Fruit fly (Drosophila melanogaster): Measurements from ENCODE around the gene Npl4.

Gene Npl4

dm6 chr3R:25646882-25647518, 22.5 kb upstream of the Npl4 start (continued):
- TF ChIP-seq usp (GFP tag; optimal IDR thresholded peaks at IDR 0.05): no peak
- TF ChIP-seq Awh (GFP tag; IDR thresholded peaks at IDR 0.05): peak; percentile 63; the same call in 1 of the 2 replicates
- peak; percentile 77 for TF ChIP-seq CG4854 (GFP tag; optimal IDR thresholded peaks at IDR 0.05)
- peak; percentile 97 for TF ChIP-seq Antp (GFP tag; optimal IDR thresholded peaks at IDR 0.05)
- peak; percentile 88 for TF ChIP-seq CG15269 (tag; optimal IDR thresholded peaks at IDR 0.05)
- TF ChIP-seq Hmx (GFP tag; optimal IDR thresholded peaks at IDR 0.05): peak; percentile 89
- TF ChIP-seq CG8281 (tag; optimal IDR thresholded peaks at IDR 0.05): peak; percentile 72
- TF ChIP-seq gcm2 (GFP tag; optimal IDR thresholded peaks at IDR 0.05): peak; percentile 84
- TF ChIP-seq corto (GFP tag; optimal IDR thresholded peaks at IDR 0.05): no peak
- TF ChIP-seq CG9215 (GFP tag; IDR thresholded peaks at IDR 0.05): peak; percentile 94
- peak; percentile 88 for TF ChIP-seq nau (GFP tag; optimal IDR thresholded peaks at IDR 0.05)
- TF ChIP-seq CG2120 (GFP tag; optimal IDR thresholded peaks at IDR 0.05): peak; percentile 97
- peak; percentile 76 for TF ChIP-seq ro (GFP tag; IDR thresholded peaks at IDR 0.05)
- 0 out of 3 replicates have a peak, but pooled peaks have one; percentile 66 for TF ChIP-seq zen2 (GFP tag; IDR thresholded peaks at IDR 0.05; ENCODE audit: partially characterized antibody)
- peak; percentile 97 for TF ChIP-seq BEAF-32 (GFP tag; optimal IDR thresholded peaks at IDR 0.05)
- peak; percentile 79 for TF ChIP-seq gt (GFP tag; IDR thresholded peaks at IDR 0.05)
- TF ChIP-seq phol (tag; optimal IDR thresholded peaks at IDR 0.05): peak; percentile 95
- peak; percentile 50; the same call in 1 of the 2 replicates for TF ChIP-seq GATAe (GFP tag; conservative IDR thresholded peaks at IDR 0.05)
- TF ChIP-seq z (GFP tag; IDR thresholded peaks at IDR 0.05): 0 out of 3 replicates have a peak, but pooled peaks have one; percentile 37
- peak; percentile 83 for TF ChIP-seq CG4617 (GFP tag; optimal IDR thresholded peaks at IDR 0.05; ENCODE audit: borderline replicate concordance)
- peak; percentile 83 for TF ChIP-seq CG32767 (GFP tag; IDR thresholded peaks at IDR 0.05)
- TF ChIP-seq hb (GFP tag; IDR thresholded peaks at IDR 0.05; ENCODE audit: partially characterized antibody): peak; percentile 86
- TF ChIP-seq Lim3 (GFP tag; IDR thresholded peaks at IDR 0.05): peak; percentile 73
- peak; percentile 91 for TF ChIP-seq CG14014 (GFP tag; IDR thresholded peaks at IDR 0.05)
- TF ChIP-seq Oaz (GFP tag; IDR thresholded peaks at IDR 0.05): peak; percentile 82; the same call in 1 of the 2 replicates
- peak; percentile 86 for TF ChIP-seq wdn (GFP tag; IDR thresholded peaks at IDR 0.05)
- peak; percentile 81 for TF ChIP-seq CG3838 (GFP tag; optimal IDR thresholded peaks at IDR 0.05)
- peak; percentile 68; the same call in 1 of the 3 replicates for TF ChIP-seq CG6791 (GFP tag; IDR thresholded peaks at IDR 0.05; ENCODE audit: partially characterized antibody)
- TF ChIP-seq CG15479 (GFP tag; optimal IDR thresholded peaks at IDR 0.05): peak; percentile 80
- peak; percentile 80 for TF ChIP-seq CG1832 (GFP tag; optimal IDR thresholded peaks at IDR 0.05)
- TF ChIP-seq dan (GFP tag; IDR thresholded peaks at IDR 0.05): peak; percentile 64; the same call in 1 of the 2 replicates
- TF ChIP-seq CG10274 (GFP tag; optimal IDR thresholded peaks at IDR 0.05): peak; percentile 82
- peak; percentile 72 for TF ChIP-seq ab (GFP tag; optimal IDR thresholded peaks at IDR 0.05)
- peak; percentile 94 for TF ChIP-seq trem (tag; optimal IDR thresholded peaks at IDR 0.05)
- peak; percentile 85 for TF ChIP-seq Xrp1 (GFP tag; IDR thresholded peaks at IDR 0.05)
- peak; percentile 81 for TF ChIP-seq Sox100B (GFP tag; optimal IDR thresholded peaks at IDR 0.05)
- TF ChIP-seq E2f1 (GFP tag; IDR thresholded peaks at IDR 0.05): peak; percentile 85
- no peak for TF ChIP-seq Dfd (GFP tag; optimal IDR thresholded peaks at IDR 0.05)
- peak; percentile 91 for TF ChIP-seq CG11085 (GFP tag; IDR thresholded peaks at IDR 0.05)
- peak; percentile 90 for TF ChIP-seq Aef1 (GFP tag; IDR thresholded peaks at IDR 0.05)
- TF ChIP-seq CG31224 (GFP tag; IDR thresholded peaks at IDR 0.05): peak; percentile 83
- peak; percentile 99 for TF ChIP-seq Sin3A (optimal IDR thresholded peaks at IDR 0.05)
- TF ChIP-seq Ssrp (tag; optimal IDR thresholded peaks at IDR 0.05): peak; percentile 90
- peak; percentile 89 for TF ChIP-seq otp (GFP tag; IDR thresholded peaks at IDR 0.05)
- TF ChIP-seq sens-2 (GFP tag; IDR thresholded peaks at IDR 0.05): peak; percentile 80
- TF ChIP-seq bab2 (GFP tag; optimal IDR thresholded peaks at IDR 0.05): peak; percentile 97
- TF ChIP-seq CG18476 (GFP tag; optimal IDR thresholded peaks at IDR 0.05): peak; percentile 74
- TF ChIP-seq NfI (GFP tag; optimal IDR thresholded peaks at IDR 0.05): peak; percentile 93
- TF ChIP-seq jumu (GFP tag; optimal IDR thresholded peaks at IDR 0.05): peak; percentile 98
- peak; percentile 83 for TF ChIP-seq btn (GFP tag; optimal IDR thresholded peaks at IDR 0.05)
- no peak for TF ChIP-seq h (optimal IDR thresholded peaks at IDR 0.05)
